Worm (Caenorhabditis elegans) whole organism, late embryonic: Measurements from ENCODE around the gene srh-186.

Experiments
- C38D4.7 ChIP-seq: fragments of 200-800 bp; sonication (Bioruptor generic); optimal IDR thresholded peaks from 2 replicates; lab custom pipeline; 2018; ENCODE audit warnings: mild to moderate bottlenecking, missing genetic modification characterization, moderate library complexity, missing compliant biosample characterization
- F13H6.1 ChIP-seq: sonication (generic microtip); optimal IDR thresholded peaks from 2 replicates; lab custom pipeline; 2016; ENCODE audit warnings: missing genetic modification characterization, missing compliant biosample characterization
- ceh-19 ChIP-seq: fragments of 200-800 bp; sonication (Bioruptor generic); optimal IDR thresholded peaks from 2 replicates; lab custom pipeline; 2018; ENCODE audit warnings: mild to moderate bottlenecking, missing genetic modification characterization, missing compliant biosample characterization
- ceh-31 ChIP-seq: sonication (generic microtip); optimal IDR thresholded peaks from 2 replicates; lab custom pipeline; 2016; ENCODE audit warnings: missing genetic modification characterization, missing compliant biosample characterization
- elt-2 ChIP-seq: sonication (generic microtip); optimal IDR thresholded peaks from 2 replicates; lab custom pipeline; 2016; ENCODE audit warnings: missing genetic modification reagents, missing genetic modification characterization, missing compliant biosample characterization
- pax-1 ChIP-seq: fragments of 150-350 bp; optimal IDR thresholded peaks from 2 replicates; lab custom pipeline; 2014; ENCODE audit warnings: missing biosample characterization, missing genetic modification characterization
- rnt-1 ChIP-seq: sonication (generic microtip); optimal IDR thresholded peaks from 2 replicates; lab custom pipeline; 2016; ENCODE audit warnings: missing genetic modification characterization, missing compliant biosample characterization
- sox-2 ChIP-seq: fragments of 200-800 bp; sonication (Bioruptor generic); IDR thresholded peaks from 2 replicates; pipeline ENCODE4 v1.3.6; 2022; ENCODE audit warnings: missing genetic modification reagents, missing genetic modification characterization, missing compliant biosample characterization
- tbx-7 ChIP-seq: sonication (generic microtip); optimal IDR thresholded peaks from 2 replicates; lab custom pipeline; 2016; ENCODE audit warnings: missing genotype, missing genetic modification characterization, missing compliant biosample characterization

ce11 chrV:15913714-15914113 is 41.9 kb upstream of the srh-186 start, which contains the start of gene F35E8.7:
- no peak for TF ChIP-seq tbx-7 (tag; lab: Kevin White, UChicago)
- no peak for TF ChIP-seq pax-1 (tag; lab: Kevin White, UChicago)
- no peak for TF ChIP-seq rnt-1 (tag; lab: Kevin White, UChicago)
- no peak for TF ChIP-seq ceh-19 (GFP tag; lab: Kevin White, UChicago)
- TF ChIP-seq C38D4.7 (GFP tag; lab: Kevin White, UChicago): no peak
- TF ChIP-seq elt-2 (tag; lab: Kevin White, UChicago): no peak
- no peak for TF ChIP-seq F13H6.1 (tag; lab: Kevin White, UChicago)
- TF ChIP-seq ceh-31: no peak
- TF ChIP-seq sox-2 (GFP tag; lab: Robert Waterston, UW): no peak
